Worm (Caenorhabditis elegans) whole organism, L1 larva: ENCODE measurements around the gene T26E4.9.
"Not testable (repeated sequence)": the region's sequence is repeated elsewhere in the genome, so short reads cannot be mapped to it uniquely, and the experiment has no call there.

Experiments used
- egl-27 ChIP-seq, 2 experiments: fragments of 150-350 bp in 1 of 2; sonication (generic microtip); optimal IDR thresholded peaks; 3 replicates each; lab custom pipeline; 2017 to 2018; ENCODE audit warnings: missing biosample characterization in 2 of 2, missing genetic modification characterization in 2 of 2, missing genetic modification reagents in 2 of 2
- irx-1 ChIP-seq: sonication (generic microtip); optimal IDR thresholded peaks from 2 replicates; lab custom pipeline; 2016; ENCODE audit warnings: missing genetic modification characterization, missing compliant biosample characterization

- TF ChIP-seq irx-1; egl-27 (tag; optimal IDR thresholded peaks at IDR 0.05; lab: Kevin White, UChicago): not testable (repeated sequence)
These were observed 556 bp upstream of the T26E4.9 start, which contains the start of gene srd-27 for ce11 chrV:15803079-15803478.
